Worm (Caenorhabditis elegans) whole organism, L1 larva: Measurements from ENCODE around the gene nhr-1.

Source experiments
- C16A3.4 ChIP-seq: fragments of 150-350 bp; optimal IDR thresholded peaks from 2 replicates; lab custom pipeline; 2014; ENCODE audit warnings: missing biosample characterization, missing genetic modification characterization
- Y116A8C.19 ChIP-seq: sonication (generic microtip); optimal IDR thresholded peaks from 2 replicates; lab custom pipeline; 2016; ENCODE audit warnings: missing compliant biosample characterization, missing genetic modification characterization, borderline replicate concordance
- aha-1 ChIP-seq: fragments of 150-350 bp; optimal IDR thresholded peaks from 2 replicates; lab custom pipeline; 2014; ENCODE audit warnings: missing biosample characterization, missing genetic modification characterization
- alr-1 ChIP-seq: fragments of 200-800 bp; sonication (Bioruptor generic); optimal IDR thresholded peaks from 2 replicates; lab custom pipeline; 2018; ENCODE audit warnings: borderline replicate concordance, mild to moderate bottlenecking, missing genetic modification characterization, missing compliant biosample characterization
- ama-1 ChIP-seq: fragments of 150-350 bp; optimal IDR thresholded peaks from 2 replicates; lab custom pipeline; 2014
- ceh-63 ChIP-seq: fragments of 200-800 bp; sonication (Bioruptor generic); optimal IDR thresholded peaks from 2 replicates; lab custom pipeline; 2018; ENCODE audit warnings: mild to moderate bottlenecking, missing genetic modification characterization, missing compliant biosample characterization
- dsc-1 ChIP-seq: sonication (generic microtip); optimal IDR thresholded peaks from 2 replicates; lab custom pipeline; 2016; ENCODE audit warnings: mild to moderate bottlenecking, missing genetic modification characterization, missing compliant biosample characterization
- efl-1 ChIP-seq, 4 experiments: fragments of 150-350 bp; optimal IDR thresholded peaks in 3 of 4; peaks in 1 of 4; 1 replicate in 1 of 4; 2 replicates in 3 of 4; lab custom pipeline; 2014; ENCODE audit warnings: missing biosample characterization in 2 of 4, missing genetic modification characterization in 2 of 4, missing genetic modification reagents in 2 of 4
- efl-3 ChIP-seq: fragments of 200-800 bp; sonication (Bioruptor generic); optimal IDR thresholded peaks from 2 replicates; lab custom pipeline; 2018; ENCODE audit warnings: mild to moderate bottlenecking, missing genetic modification characterization, missing compliant biosample characterization
- egl-13 ChIP-seq: sonication (generic microtip); optimal IDR thresholded peaks from 2 replicates; lab custom pipeline; 2016; ENCODE audit warnings: missing genotype, missing genetic modification reagents, missing genetic modification characterization, missing compliant biosample characterization
- egl-27 ChIP-seq, 2 experiments: fragments of 150-350 bp in 1 of 2; sonication (generic microtip); optimal IDR thresholded peaks; 3 replicates each; lab custom pipeline; 2017 to 2018; ENCODE audit warnings: missing biosample characterization in 2 of 2, missing genetic modification characterization in 2 of 2, missing genetic modification reagents in 2 of 2
- elt-2 ChIP-seq: sonication (generic microtip); optimal IDR thresholded peaks from 2 replicates; lab custom pipeline; 2016; ENCODE audit warnings: missing genetic modification characterization, mild to moderate bottlenecking, inconsistent platforms, missing compliant biosample characterization, missing genetic modification reagents
- elt-3 ChIP-seq, 6 experiments: fragments of 150-350 bp in 1 of 6; sonication (generic microtip); optimal IDR thresholded peaks; 2 replicates each; lab custom pipeline; 2017 to 2018; ENCODE audit warnings: missing biosample characterization in 6 of 6, missing genetic modification characterization in 6 of 6, inconsistent platforms in 1 of 6
- ets-5 ChIP-seq: fragments of 200-800 bp; sonication (Bioruptor generic); IDR thresholded peaks from 2 replicates; pipeline ENCODE4 v1.3.6; 2022; ENCODE audit warnings: missing genetic modification characterization, missing compliant biosample characterization
- fkh-4 ChIP-seq: sonication (generic microtip); optimal IDR thresholded peaks from 2 replicates; lab custom pipeline; 2016; ENCODE audit warnings: missing compliant biosample characterization, missing genetic modification characterization, borderline replicate concordance
- fkh-8 ChIP-seq: sonication (generic microtip); optimal IDR thresholded peaks from 2 replicates; lab custom pipeline; 2016; ENCODE audit warnings: mild to moderate bottlenecking, missing genetic modification characterization, missing compliant biosample characterization
- fos-1 ChIP-seq: fragments of 150-350 bp; optimal IDR thresholded peaks from 2 replicates; lab custom pipeline; 2014; ENCODE audit warnings: missing biosample characterization, missing genetic modification characterization
- grh-1 ChIP-seq: fragments of 200-800 bp; sonication (Bioruptor generic); IDR thresholded peaks from 2 replicates; pipeline ENCODE4 v1.3.6; 2022; ENCODE audit warnings: missing genetic modification reagents, missing genetic modification characterization, missing compliant biosample characterization
- hlh-17 ChIP-seq: fragments of 200-800 bp; sonication (Bioruptor generic); optimal IDR thresholded peaks from 2 replicates; lab custom pipeline; 2018; ENCODE audit warnings: missing genetic modification characterization, mild to moderate bottlenecking, missing compliant biosample characterization, moderate library complexity, borderline replicate concordance
- hlh-4 ChIP-seq: sonication (generic microtip); optimal IDR thresholded peaks from 2 replicates; lab custom pipeline; 2016; ENCODE audit warnings: mild to moderate bottlenecking, missing genetic modification characterization, missing compliant biosample characterization
- hpl-2 ChIP-seq: fragments of 150-350 bp; optimal IDR thresholded peaks from 2 replicates; lab custom pipeline; 2014; ENCODE audit warnings: missing biosample characterization, missing genetic modification reagents, missing genetic modification characterization
- isw-1 ChIP-seq: fragments of 200-800 bp; sonication (Bioruptor generic); IDR thresholded peaks from 2 replicates; pipeline ENCODE4 v1.3.6; 2022; ENCODE audit warnings: missing genetic modification characterization, missing compliant biosample characterization
- lin-35 ChIP-seq, 2 experiments: fragments of 150-350 bp; optimal IDR thresholded peaks; 2 replicates each; lab custom pipeline; 2014; ENCODE audit warnings: missing biosample characterization in 2 of 2, missing genetic modification characterization in 2 of 2, missing genetic modification reagents in 2 of 2
- lir-3 ChIP-seq: sonication (generic microtip); optimal IDR thresholded peaks from 2 replicates; lab custom pipeline; 2016; ENCODE audit warnings: mild to moderate bottlenecking, missing genetic modification characterization, moderate library complexity, missing compliant biosample characterization; ENCODE audit not compliant: poor library complexity
- mab-9 ChIP-seq: fragments of 200-800 bp; sonication (Bioruptor generic); IDR thresholded peaks from 2 replicates; pipeline ENCODE4 v1.3.6; 2022; ENCODE audit warnings: missing genetic modification reagents, missing genetic modification characterization, missing compliant biosample characterization
- mdl-1 ChIP-seq, 2 experiments: fragments of 150-350 bp; optimal IDR thresholded peaks; 2 replicates each; lab custom pipeline; 2014 to 2017; ENCODE audit warnings: missing biosample characterization in 2 of 2, missing genetic modification characterization in 2 of 2, inconsistent platforms in 1 of 2
- mep-1 ChIP-seq: fragments of 150-350 bp; optimal IDR thresholded peaks from 2 replicates; lab custom pipeline; 2014; ENCODE audit warnings: missing biosample characterization, missing genetic modification characterization
- nhr-12 ChIP-seq: sonication (generic microtip); optimal IDR thresholded peaks from 2 replicates; lab custom pipeline; 2017; ENCODE audit warnings: missing biosample characterization, missing genetic modification characterization
- nhr-19 ChIP-seq: fragments of 200-800 bp; sonication (Bioruptor generic); conservative IDR thresholded peaks from 2 replicates; pipeline ENCODE4 v1.3.6; 2022; ENCODE audit warnings: missing genetic modification characterization, missing compliant biosample characterization
- nhr-28 ChIP-seq: fragments of 150-350 bp; optimal IDR thresholded peaks from 2 replicates; lab custom pipeline; 2014; ENCODE audit warnings: missing biosample characterization, missing genetic modification characterization
- nhr-85 ChIP-seq: sonication (generic microtip); peaks from one replicate; lab custom pipeline; 2016; ENCODE audit warnings: missing genetic modification characterization, inconsistent platforms, missing compliant biosample characterization
- nhr-90 ChIP-seq: sonication (generic microtip); optimal IDR thresholded peaks from 2 replicates; lab custom pipeline; 2016; ENCODE audit warnings: mild to moderate bottlenecking, missing genetic modification characterization, missing compliant biosample characterization; ENCODE audit not compliant: poor library complexity
- pag-3 ChIP-seq: sonication (generic microtip); optimal IDR thresholded peaks from 2 replicates; lab custom pipeline; 2017; ENCODE audit warnings: missing genetic modification characterization, mild to moderate bottlenecking, missing compliant biosample characterization, antibody characterized with exemption, borderline replicate concordance; ENCODE audit not compliant: insufficient read depth
- pax-3 ChIP-seq: fragments of 200-800 bp; sonication (Bioruptor generic); optimal IDR thresholded peaks from 2 replicates; lab custom pipeline; 2018; ENCODE audit warnings: mild to moderate bottlenecking, missing genetic modification characterization, moderate library complexity, missing compliant biosample characterization
- pqm-1 ChIP-seq: sonication (generic microtip); optimal IDR thresholded peaks from 3 replicates; lab custom pipeline; 2017; ENCODE audit warnings: missing biosample characterization, missing genetic modification characterization
- rnt-1 ChIP-seq: sonication (generic microtip); optimal IDR thresholded peaks from 2 replicates; lab custom pipeline; 2016; ENCODE audit warnings: mild to moderate bottlenecking, missing genetic modification characterization, moderate library complexity, missing compliant biosample characterization
- sox-4 ChIP-seq: sonication (generic microtip); optimal IDR thresholded peaks from 2 replicates; lab custom pipeline; 2016; ENCODE audit warnings: missing genetic modification characterization, missing compliant biosample characterization
- swsn-7 ChIP-seq: sonication (generic microtip); optimal IDR thresholded peaks from 2 replicates; lab custom pipeline; 2016; ENCODE audit warnings: missing genetic modification characterization, missing compliant biosample characterization
- tbx-2 ChIP-seq: sonication (generic microtip); optimal IDR thresholded peaks from 2 replicates; lab custom pipeline; 2016; ENCODE audit warnings: missing genetic modification characterization, missing compliant biosample characterization
- unc-30 ChIP-seq: sonication (generic microtip); optimal IDR thresholded peaks from 2 replicates; lab custom pipeline; 2017; ENCODE audit warnings: missing biosample characterization, missing genetic modification characterization
- unc-62 ChIP-seq: fragments of 150-350 bp; optimal IDR thresholded peaks from 2 replicates; lab custom pipeline; 2014; ENCODE audit warnings: missing biosample characterization, missing genetic modification reagents, missing genetic modification characterization
- unc-86 ChIP-seq: sonication (generic microtip); optimal IDR thresholded peaks from 2 replicates; lab custom pipeline; 2016; ENCODE audit warnings: missing genetic modification characterization, missing compliant biosample characterization
- xbp-1 ChIP-seq: sonication (generic microtip); optimal IDR thresholded peaks from 2 replicates; lab custom pipeline; 2016; ENCODE audit warnings: missing genetic modification characterization, missing compliant biosample characterization
- zip-4 ChIP-seq: fragments of 200-800 bp; sonication (Bioruptor generic); optimal IDR thresholded peaks from 2 replicates; lab custom pipeline; 2018; ENCODE audit warnings: mild to moderate bottlenecking, missing genetic modification characterization, moderate library complexity, missing compliant biosample characterization
- ztf-11 ChIP-seq, 2 experiments: sonication (generic microtip); optimal IDR thresholded peaks; 2 replicates each; lab custom pipeline; 2016 to 2017; ENCODE audit warnings: missing genetic modification characterization in 2 of 2, missing biosample characterization in 1 of 2, missing compliant biosample characterization in 1 of 2
- ztf-4 ChIP-seq: fragments of 150-350 bp; optimal IDR thresholded peaks from 2 replicates; lab custom pipeline; 2014; ENCODE audit warnings: missing biosample characterization, missing genetic modification characterization

Gene nhr-1

ce11 chrX:17478677-17479076 is 35.2 kb upstream of the nhr-1 start:
- peak; percentile 33 for TF ChIP-seq elt-2 (tag; lab: Kevin White, UChicago)
- no peak for TF ChIP-seq mdl-1 (tag; optimal IDR thresholded peaks at IDR 0.05; lab: Kevin White, UChicago)

ce11 chrX:17479694-17480574 is 33.9 kb upstream of the nhr-1 start:
- no peak for TF ChIP-seq ama-1 (lab: Kevin White, UChicago)
- no peak for TF ChIP-seq nhr-28 (tag; lab: Kevin White, UChicago)
- peak; percentile 49 for TF ChIP-seq hpl-2
- peak; percentile 79 for TF ChIP-seq zip-4 (GFP tag; lab: Kevin White, UChicago)
- peak; percentile 97 for TF ChIP-seq fkh-8
- no peak for TF ChIP-seq hlh-17
- TF ChIP-seq mdl-1 (tag; optimal IDR thresholded peaks at IDR 0.05; lab: Kevin White, UChicago): peak; percentile 30 to 89
- TF ChIP-seq rnt-1 (tag; lab: Kevin White, UChicago): peak; percentile 77
- TF ChIP-seq isw-1 (GFP tag; lab: Robert Waterston, UW): peak; percentile 70
- TF ChIP-seq pax-3 (tag; lab: Kevin White, UChicago): peak; percentile 89
- TF ChIP-seq nhr-19 (GFP tag; lab: Robert Waterston, UW): peak; percentile 93
- TF ChIP-seq efl-1 (optimal IDR thresholded peaks at IDR 0.05; lab: Kevin White, UChicago): peak; percentile 63 to 86
- peak; percentile 0 to 93 for TF ChIP-seq efl-1 (GFP tag; optimal IDR thresholded peaks at IDR 0.05 in 1 of 2; lab: Kevin White, UChicago)
- no peak for TF ChIP-seq nhr-12 (tag; lab: Kevin White, UChicago)
- TF ChIP-seq ztf-11 (tag; optimal IDR thresholded peaks at IDR 0.05; lab: Kevin White, UChicago): peak in 1 of 2 experiments; percentile 60
- TF ChIP-seq tbx-2 (tag; lab: Kevin White, UChicago): peak; percentile 95
- TF ChIP-seq lir-3 (tag; lab: Kevin White, UChicago): peak; percentile 78
- peak in 2 of 6 experiments; percentile 70 to 73 for TF ChIP-seq elt-3 (tag; optimal IDR thresholded peaks at IDR 0.05; lab: Kevin White, UChicago)
- TF ChIP-seq nhr-85 (tag; lab: Kevin White, UChicago): peak; percentile 97
- TF ChIP-seq unc-86 (tag; lab: Kevin White, UChicago): peak; percentile 94
- TF ChIP-seq ets-5: no peak
- TF ChIP-seq unc-62 (GFP tag; lab: Kevin White, UChicago): no peak
- no peak for TF ChIP-seq ceh-63
- TF ChIP-seq C16A3.4 (tag; lab: Kevin White, UChicago): peak; percentile 70
- no peak for TF ChIP-seq unc-30 (tag; lab: Kevin White, UChicago)
- peak; percentile 75 for TF ChIP-seq mab-9 (GFP tag; lab: Robert Waterston, UW)
- TF ChIP-seq efl-3 (GFP tag; lab: Kevin White, UChicago): peak; percentile 3
- TF ChIP-seq swsn-7: peak; percentile 95
- peak; percentile 91 for TF ChIP-seq egl-13 (tag; lab: Kevin White, UChicago)
- peak; percentile 56 for TF ChIP-seq fos-1 (tag; lab: Kevin White, UChicago)
- TF ChIP-seq egl-27 (tag; optimal IDR thresholded peaks at IDR 0.05; lab: Kevin White, UChicago): peak; percentile 54 to 95
- no peak for TF ChIP-seq pqm-1
- peak; percentile 70 for TF ChIP-seq mep-1
- peak; percentile 81 for TF ChIP-seq nhr-90 (tag; lab: Kevin White, UChicago)
- no peak for TF ChIP-seq pag-3 (tag; lab: Kevin White, UChicago)
- TF ChIP-seq sox-4 (tag; lab: Kevin White, UChicago): peak; percentile 82
- TF ChIP-seq ztf-4 (tag; lab: Kevin White, UChicago): peak; percentile 93
- TF ChIP-seq alr-1 (tag; lab: Kevin White, UChicago): no peak
- no peak for TF ChIP-seq hlh-4
- no peak for TF ChIP-seq Y116A8C.19
- peak; percentile 18 for TF ChIP-seq fkh-4 (tag; lab: Kevin White, UChicago)
- peak; percentile 80 for TF ChIP-seq xbp-1 (tag; lab: Kevin White, UChicago)
- TF ChIP-seq elt-2 (tag; lab: Kevin White, UChicago): peak; percentile 76
- peak; percentile 75 for TF ChIP-seq grh-1
- TF ChIP-seq lin-35 (GFP tag; optimal IDR thresholded peaks at IDR 0.05; lab: Kevin White, UChicago): peak; percentile 52 to 78
- TF ChIP-seq dsc-1 (tag; lab: Kevin White, UChicago): peak; percentile 96
- TF ChIP-seq aha-1: no peak
